Worm (Caenorhabditis elegans) whole organism, young adult: ENCODE results near the gene hsp-43.
A peak's percentile ranks its signal among the peaks of the same experiment; 100 is the strongest.

Source experiments
- B0019.2 ChIP-seq: fragments of 200-800 bp; sonication (Bioruptor generic); conservative IDR thresholded peaks from 2 replicates; pipeline ENCODE4 v1.3.6; 2022; ENCODE audit warnings: missing genetic modification reagents, missing genetic modification characterization, missing compliant biosample characterization
- D2030.7 ChIP-seq: fragments of 200-800 bp; sonication (Bioruptor generic); IDR thresholded peaks from 2 replicates; pipeline ENCODE4 v1.3.6; 2022; ENCODE audit warnings: missing genetic modification reagents, missing genetic modification characterization, missing compliant biosample characterization
- F10E7.11 ChIP-seq: sonication (generic microtip); optimal IDR thresholded peaks from 2 replicates; lab custom pipeline; 2017; ENCODE audit warnings: mild to moderate bottlenecking, missing genetic modification characterization, moderate library complexity, missing compliant biosample characterization
- F22D6.2 ChIP-seq: sonication (generic microtip); optimal IDR thresholded peaks from 2 replicates; lab custom pipeline; 2016; ENCODE audit warnings: mild to moderate bottlenecking, missing genetic modification characterization, missing compliant biosample characterization
- F23B12.7 ChIP-seq: sonication (generic microtip); optimal IDR thresholded peaks from 2 replicates; lab custom pipeline; 2017; ENCODE audit warnings: missing genetic modification characterization, mild to moderate bottlenecking, missing compliant biosample characterization, antibody characterized with exemption, moderate library complexity; ENCODE audit not compliant: insufficient read depth
- F39B2.1 ChIP-seq: fragments of 200-800 bp; sonication (Bioruptor generic); IDR thresholded peaks from 2 replicates; pipeline ENCODE4 v1.3.6; 2022; ENCODE audit warnings: missing genetic modification reagents, missing genetic modification characterization, missing compliant biosample characterization
- K12H6.12 ChIP-seq: fragments of 200-800 bp; sonication (Bioruptor generic); optimal IDR thresholded peaks from 2 replicates; lab custom pipeline; 2018; ENCODE audit warnings: mild to moderate bottlenecking, missing genetic modification characterization, missing compliant biosample characterization
- Y53F4B.3 ChIP-seq: fragments of 200-800 bp; sonication (Bioruptor generic); IDR thresholded peaks from 2 replicates; pipeline ENCODE4 v1.3.6; 2022; ENCODE audit warnings: missing genetic modification reagents, missing genetic modification characterization, missing compliant biosample characterization
- ama-1 ChIP-seq, 3 experiments: fragments of 150-350 bp in 1 of 3; sonication (generic microtip) in 2 of 3; optimal IDR thresholded peaks; 2 replicates each; lab custom pipeline; 2014 to 2018; ENCODE audit warnings: missing biosample characterization in 2 of 3, missing genetic modification characterization in 2 of 3, missing genetic modification reagents in 2 of 3
- attf-3 ChIP-seq: fragments of 200-800 bp; sonication (Bioruptor generic); conservative IDR thresholded peaks from 2 replicates; pipeline ENCODE4 v1.3.6; 2022; ENCODE audit warnings: missing genetic modification reagents, missing genetic modification characterization, missing compliant biosample characterization
- attf-5 ChIP-seq: fragments of 200-800 bp; sonication (Bioruptor generic); optimal IDR thresholded peaks from 2 replicates; lab custom pipeline; 2018; ENCODE audit warnings: mild to moderate bottlenecking, missing genetic modification characterization, missing compliant biosample characterization
- bed-1 ChIP-seq: fragments of 200-800 bp; sonication (Bioruptor generic); IDR thresholded peaks from 2 replicates; pipeline ENCODE4 v1.3.6; 2022; ENCODE audit warnings: missing genetic modification reagents, missing genetic modification characterization, missing compliant biosample characterization
- ccch-3 ChIP-seq: fragments of 200-800 bp; sonication (Bioruptor generic); optimal IDR thresholded peaks from 2 replicates; lab custom pipeline; 2018; ENCODE audit warnings: mild to moderate bottlenecking, missing genetic modification characterization, missing compliant biosample characterization
- cebp-1 ChIP-seq, 2 experiments: fragments of 200-800 bp in 1 of 2; sonication (Bioruptor generic) in 1 of 2; sonication (generic microtip) in 1 of 2; IDR thresholded peaks in 1 of 2; optimal IDR thresholded peaks in 1 of 2; 2 replicates each; pipeline versions ENCODE4 v1.3.6 to Lab custom; 2017 to 2022; ENCODE audit warnings: missing compliant biosample characterization in 2 of 2, missing genetic modification characterization in 2 of 2, mild to moderate bottlenecking in 1 of 2, missing genetic modification reagents in 1 of 2, moderate library complexity in 1 of 2
- ceh-27 ChIP-seq: fragments of 200-800 bp; sonication (Bioruptor generic); optimal IDR thresholded peaks from 2 replicates; lab custom pipeline; 2018; ENCODE audit warnings: mild to moderate bottlenecking, missing genetic modification characterization, moderate library complexity, missing compliant biosample characterization
- ceh-91 ChIP-seq: fragments of 200-800 bp; sonication (Bioruptor generic); IDR thresholded peaks from 2 replicates; pipeline ENCODE4 v1.3.6; 2022; ENCODE audit warnings: missing genetic modification reagents, missing genetic modification characterization, missing compliant biosample characterization
- dox-1 ChIP-seq: fragments of 200-800 bp; sonication (Bioruptor generic); IDR thresholded peaks from 2 replicates; pipeline ENCODE4 v1.3.6; 2022; ENCODE audit warnings: missing genetic modification reagents, missing genetic modification characterization, missing compliant biosample characterization
- dpl-1 ChIP-seq: fragments of 150-350 bp; optimal IDR thresholded peaks from 2 replicates; lab custom pipeline; 2014; ENCODE audit warnings: missing biosample characterization, missing genetic modification reagents, missing genetic modification characterization
- efl-1 ChIP-seq: fragments of 150-350 bp; optimal IDR thresholded peaks from 2 replicates; lab custom pipeline; 2014; ENCODE audit warnings: missing biosample characterization, missing genetic modification reagents, missing genetic modification characterization
- egl-44 ChIP-seq: fragments of 200-800 bp; sonication (Bioruptor generic); IDR thresholded peaks from 2 replicates; pipeline ENCODE4 v1.3.6; 2022; ENCODE audit warnings: missing genetic modification reagents, missing genetic modification characterization, missing compliant biosample characterization
- gei-17 ChIP-seq: fragments of 200-800 bp; sonication (Bioruptor generic); optimal IDR thresholded peaks from 2 replicates; lab custom pipeline; 2018; ENCODE audit warnings: mild to moderate bottlenecking, missing genetic modification characterization, missing compliant biosample characterization
- him-1 ChIP-seq: sonication (generic microtip); optimal IDR thresholded peaks from 2 replicates; lab custom pipeline; 2016; ENCODE audit warnings: missing genotype, missing genetic modification reagents, missing genetic modification characterization, missing compliant biosample characterization
- hmg-1.2 ChIP-seq: fragments of 200-800 bp; sonication (Bioruptor generic); IDR thresholded peaks from 2 replicates; pipeline ENCODE4 v1.3.6; 2022; ENCODE audit warnings: missing genetic modification reagents, missing genetic modification characterization, missing compliant biosample characterization
- hmg-20 ChIP-seq: fragments of 200-800 bp; sonication (Bioruptor generic); IDR thresholded peaks from 2 replicates; pipeline ENCODE4 v1.3.6; 2022; ENCODE audit warnings: missing genetic modification reagents, missing genetic modification characterization, missing compliant biosample characterization
- hrde-1 ChIP-seq: sonication (generic microtip); optimal IDR thresholded peaks from 2 replicates; lab custom pipeline; 2016; ENCODE audit warnings: missing genetic modification characterization, mild to moderate bottlenecking, missing compliant biosample characterization, moderate library complexity, missing genotype, missing genetic modification reagents, borderline replicate concordance
- let-526 ChIP-seq: fragments of 200-800 bp; sonication (Bioruptor generic); IDR thresholded peaks from 2 replicates; pipeline ENCODE4 v1.3.6; 2022; ENCODE audit warnings: missing genetic modification reagents, missing genetic modification characterization, missing compliant biosample characterization
- lin-35 ChIP-seq, 3 experiments: fragments of 150-350 bp in 2 of 3; sonication (generic microtip) in 1 of 3; optimal IDR thresholded peaks; 2 replicates each; lab custom pipeline; 2014 to 2018; ENCODE audit warnings: missing biosample characterization in 3 of 3, missing genetic modification characterization in 3 of 3, missing genetic modification reagents in 3 of 3
- lin-54 ChIP-seq: fragments of 200-800 bp; sonication (Bioruptor generic); optimal IDR thresholded peaks from 2 replicates; lab custom pipeline; 2018; ENCODE audit warnings: mild to moderate bottlenecking, missing genetic modification characterization, missing compliant biosample characterization
- lir-1 ChIP-seq: fragments of 200-800 bp; sonication (Bioruptor generic); conservative IDR thresholded peaks from 2 replicates; pipeline ENCODE4 v1.3.6; 2022; ENCODE audit warnings: missing genetic modification reagents, missing genetic modification characterization, missing compliant biosample characterization
- lsy-27 ChIP-seq: sonication (generic microtip); optimal IDR thresholded peaks from 2 replicates; lab custom pipeline; 2017; ENCODE audit warnings: missing genetic modification characterization, mild to moderate bottlenecking, missing compliant biosample characterization, antibody characterized with exemption, missing genotype, borderline replicate concordance; ENCODE audit not compliant: insufficient read depth
- madf-3 ChIP-seq: fragments of 200-800 bp; sonication (Bioruptor generic); IDR thresholded peaks from 2 replicates; pipeline ENCODE4 v1.3.6; 2022; ENCODE audit warnings: missing genetic modification reagents, missing genetic modification characterization, missing compliant biosample characterization
- madf-6 ChIP-seq: fragments of 200-800 bp; sonication (Bioruptor generic); IDR thresholded peaks from 2 replicates; pipeline ENCODE4 v1.3.6; 2022; ENCODE audit warnings: missing genetic modification reagents, missing genetic modification characterization, missing compliant biosample characterization
- madf-8 ChIP-seq: fragments of 200-800 bp; sonication (Bioruptor generic); conservative IDR thresholded peaks from 2 replicates; pipeline ENCODE4 v1.3.6; 2022; ENCODE audit warnings: missing genetic modification reagents, missing genetic modification characterization, missing compliant biosample characterization
- mel-28 ChIP-seq: sonication (generic microtip); optimal IDR thresholded peaks from 2 replicates; lab custom pipeline; 2016; ENCODE audit warnings: borderline replicate concordance, mild to moderate bottlenecking, missing genetic modification characterization, missing compliant biosample characterization
- nfya-1 ChIP-seq: sonication (generic microtip); optimal IDR thresholded peaks from 2 replicates; lab custom pipeline; 2017; ENCODE audit warnings: antibody characterized with exemption, missing compliant biosample characterization, missing genetic modification characterization, borderline replicate concordance; ENCODE audit not compliant: insufficient read depth
- nhr-27 ChIP-seq: fragments of 200-800 bp; sonication (Bioruptor generic); optimal IDR thresholded peaks from 2 replicates; lab custom pipeline; 2018; ENCODE audit warnings: mild to moderate bottlenecking, missing genetic modification characterization, moderate library complexity, missing compliant biosample characterization
- pbrm-1 ChIP-seq: fragments of 200-800 bp; sonication (Bioruptor generic); IDR thresholded peaks from 2 replicates; pipeline ENCODE4 v1.3.6; 2022; ENCODE audit warnings: missing genetic modification reagents, missing genetic modification characterization, missing compliant biosample characterization
- rcor-1 ChIP-seq: fragments of 200-800 bp; sonication (Bioruptor generic); IDR thresholded peaks from 2 replicates; pipeline ENCODE4 v1.3.6; 2022; ENCODE audit warnings: missing genetic modification reagents, missing genetic modification characterization, missing compliant biosample characterization
- sdz-38 ChIP-seq: sonication (generic microtip); optimal IDR thresholded peaks from 2 replicates; lab custom pipeline; 2016; ENCODE audit warnings: missing genotype, missing genetic modification characterization, missing compliant biosample characterization
- sea-2 ChIP-seq: fragments of 200-800 bp; sonication (Bioruptor generic); IDR thresholded peaks from 2 replicates; pipeline ENCODE4 v1.3.6; 2022; ENCODE audit warnings: missing genetic modification characterization, missing compliant biosample characterization
- snpc-3.4 ChIP-seq: sonication (generic microtip); optimal IDR thresholded peaks from 2 replicates; lab custom pipeline; 2017; ENCODE audit warnings: missing genetic modification characterization, mild to moderate bottlenecking, missing compliant biosample characterization, antibody characterized with exemption, moderate library complexity, missing genotype, missing genetic modification reagents
- sptf-2 ChIP-seq: fragments of 200-800 bp; sonication (Bioruptor generic); optimal IDR thresholded peaks from 2 replicates; lab custom pipeline; 2018; ENCODE audit warnings: mild to moderate bottlenecking, missing genetic modification characterization, missing compliant biosample characterization
- zfh-2 ChIP-seq: fragments of 200-800 bp; sonication (Bioruptor generic); conservative IDR thresholded peaks from 2 replicates; pipeline ENCODE4 v1.3.6; 2022; ENCODE audit warnings: missing genetic modification reagents, missing genetic modification characterization, missing compliant biosample characterization
- ztf-18 ChIP-seq: sonication (generic microtip); optimal IDR thresholded peaks from 2 replicates; lab custom pipeline; 2016; ENCODE audit warnings: missing genotype, mild to moderate bottlenecking, missing genetic modification characterization, missing compliant biosample characterization

Gene hsp-43

ce11 chrX:6240640-6241033, 5.3 kb upstream of the hsp-43 start, which contains the start of gene got-2.2:
Gene got-2.2 (plus strand): TSS chrX:6240983.
- TF ChIP-seq bed-1 (no peak), zfh-2 (GFP tag; lab: Robert Waterston, UW) (no peak), lir-1 (GFP tag; lab: Robert Waterston, UW) (no peak), hrde-1 (tag; lab: Kevin White, UChicago) (no peak), ceh-27 (GFP tag; lab: Kevin White, UChicago) (no peak), hmg-20 (no peak), efl-1 (GFP tag; lab: Kevin White, UChicago) (no peak), D2030.7 (no peak), attf-5 (GFP tag; lab: Kevin White, UChicago) (no peak), let-526 (GFP tag; lab: Robert Waterston, UW) (no peak), F39B2.1 (GFP tag; lab: Robert Waterston, UW) (no peak), ceh-91 (no peak), sdz-38 (tag; lab: Kevin White, UChicago) (no peak), egl-44 (GFP tag; lab: Robert Waterston, UW) (no peak), lsy-27 (no peak), hmg-1.2 (GFP tag; lab: Robert Waterston, UW) (no peak), Y53F4B.3 (GFP tag; lab: Robert Waterston, UW) (no peak), ama-1 (optimal IDR thresholded peaks at IDR 0.05; lab: Kevin White, UChicago) (no peak), ama-1 (GFP tag; optimal IDR thresholded peaks at IDR 0.05; lab: Kevin White, UChicago) (no peak), nfya-1 (tag; lab: Kevin White, UChicago) (no peak), K12H6.12 (tag; lab: Kevin White, UChicago) (no peak)

DNA sequence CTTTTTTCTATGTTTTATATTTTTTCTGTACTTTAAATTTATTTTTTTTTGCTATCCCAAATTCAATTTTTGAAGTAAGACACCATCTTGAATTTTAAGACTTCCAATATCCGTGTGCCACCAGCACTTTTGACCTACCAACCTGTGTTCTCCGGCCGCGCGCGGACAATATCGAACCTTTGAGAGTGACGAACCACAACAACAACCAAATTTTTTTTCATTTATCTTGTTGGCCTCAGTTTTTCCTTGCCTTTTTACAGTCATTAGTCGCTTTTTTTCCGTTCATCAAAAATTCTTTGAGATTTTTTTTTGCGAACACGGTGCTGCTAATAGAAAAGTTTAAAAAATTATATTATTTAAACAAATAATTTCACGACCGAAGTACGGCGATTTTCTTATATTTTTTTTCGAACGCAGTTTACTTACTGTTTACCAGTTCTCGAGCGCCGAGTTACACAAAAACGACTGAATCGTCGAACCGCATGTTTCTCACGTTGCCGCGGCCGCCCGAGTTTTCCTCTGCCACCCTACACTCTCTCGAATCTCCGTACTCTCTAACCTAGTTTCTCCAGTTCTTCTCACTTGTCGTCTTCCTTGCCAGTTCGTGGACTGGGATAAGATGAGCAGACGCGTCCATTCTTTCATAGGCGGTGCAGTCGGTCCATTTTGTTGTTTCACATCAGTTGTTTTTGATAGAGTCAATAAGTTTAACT, 4.7 kb upstream of the hsp-43 start:
- TF ChIP-seq dpl-1 (GFP tag; lab: Kevin White, UChicago) (peak; percentile 43), snpc-3.4 (tag; lab: Kevin White, UChicago) (no peak), madf-6 (GFP tag; lab: Robert Waterston, UW) (peak; percentile 58), him-1 (tag; lab: Kevin White, UChicago) (no peak), madf-8 (GFP tag; lab: Robert Waterston, UW) (0 out of 2 replicates have a peak, but pooled peaks have one; percentile 9), nhr-27 (no peak), rcor-1 (GFP tag; lab: Robert Waterston, UW) (peak; percentile 41; the same call in 1 of the 2 replicates), gei-17 (GFP tag; lab: Kevin White, UChicago) (no peak), F22D6.2 (tag; lab: Kevin White, UChicago) (no peak), F39B2.1 (GFP tag; lab: Robert Waterston, UW) (no peak), dox-1 (GFP tag; lab: Robert Waterston, UW) (peak; percentile 5; the same call in 1 of the 2 replicates), mel-28 (tag; lab: Kevin White, UChicago) (no peak), F23B12.7 (tag; lab: Kevin White, UChicago) (no peak), egl-44 (GFP tag; lab: Robert Waterston, UW) (no peak), ztf-18 (tag; lab: Kevin White, UChicago) (no peak), madf-3 (GFP tag; lab: Robert Waterston, UW) (no peak), lin-54 (no peak), ccch-3 (GFP tag; lab: Kevin White, UChicago) (no peak), efl-1 (GFP tag; lab: Kevin White, UChicago) (peak; percentile 69), sptf-2 (GFP tag; lab: Kevin White, UChicago) (no peak), ceh-91 (no peak), lin-35 (GFP tag; optimal IDR thresholded peaks at IDR 0.05; lab: Kevin White, UChicago) (peak in 1 of 3 experiments; percentile 5), hmg-1.2 (GFP tag; lab: Robert Waterston, UW) (peak; percentile 60; the same call in 1 of the 2 replicates), lsy-27 (no peak), cebp-1 (GFP tag; IDR thresholded peaks at IDR 0.05; lab: Robert Waterston, UW) (no peak), cebp-1 (tag; optimal IDR thresholded peaks at IDR 0.05; lab: Kevin White, UChicago) (peak; percentile 33), sea-2 (GFP tag; lab: Robert Waterston, UW) (no peak), B0019.2 (GFP tag; lab: Robert Waterston, UW) (no peak), attf-3 (no peak), F10E7.11 (no peak), pbrm-1 (GFP tag; lab: Robert Waterston, UW) (no peak)
